Worm (Caenorhabditis elegans) whole organism, L3 larva: Measurements from ENCODE around the gene F23F1.4.
A peak's percentile ranks its signal among the peaks of the same experiment; 100 is the strongest.

ENCODE experiments used
- R02D3.7 ChIP-seq: fragments of 150-350 bp; optimal IDR thresholded peaks from 2 replicates; lab custom pipeline; 2014; ENCODE audit warnings: missing biosample characterization, missing genetic modification characterization
- ZK546.5 ChIP-seq: sonication (generic microtip); optimal IDR thresholded peaks from 2 replicates; lab custom pipeline; 2017; ENCODE audit warnings: missing biosample characterization, missing genetic modification characterization
- aly-2 ChIP-seq: fragments of 150-350 bp; optimal IDR thresholded peaks from 2 replicates; lab custom pipeline; 2014; ENCODE audit warnings: missing biosample characterization, missing genetic modification characterization
- ceh-16 ChIP-seq: sonication (generic microtip); optimal IDR thresholded peaks from 2 replicates; lab custom pipeline; 2017; ENCODE audit warnings: missing biosample characterization, missing genetic modification characterization
- ceh-28 ChIP-seq: fragments of 150-350 bp; optimal IDR thresholded peaks from 2 replicates; lab custom pipeline; 2014; ENCODE audit warnings: missing biosample characterization, missing genetic modification reagents, missing genetic modification characterization
- ceh-82 ChIP-seq: fragments of 150-350 bp; optimal IDR thresholded peaks from 2 replicates; lab custom pipeline; 2014; ENCODE audit warnings: missing biosample characterization, missing genetic modification characterization
- ceh-9 ChIP-seq: sonication (generic microtip); optimal IDR thresholded peaks from 2 replicates; lab custom pipeline; 2018; ENCODE audit warnings: missing biosample characterization, missing genetic modification characterization
- egl-27 ChIP-seq: sonication (generic microtip); optimal IDR thresholded peaks from 4 replicates; lab custom pipeline; 2017; ENCODE audit warnings: missing biosample characterization, missing genetic modification reagents, missing genetic modification characterization
- elt-2 ChIP-seq: sonication (generic microtip); optimal IDR thresholded peaks from 2 replicates; lab custom pipeline; 2016; ENCODE audit warnings: missing genetic modification reagents, mild to moderate bottlenecking, missing genetic modification characterization, missing compliant biosample characterization
- elt-3 ChIP-seq, 3 experiments: fragments of 150-350 bp in 1 of 3; sonication (generic microtip) in 2 of 3; optimal IDR thresholded peaks; 2 replicates in 2 of 3; 4 replicates in 1 of 3; lab custom pipeline; 2014 to 2017; ENCODE audit warnings: missing biosample characterization in 3 of 3, missing genetic modification characterization in 3 of 3
- eor-1 ChIP-seq, 2 experiments: fragments of 150-350 bp; optimal IDR thresholded peaks; 2 replicates each; lab custom pipeline; 2014 to 2018; ENCODE audit warnings: missing biosample characterization in 2 of 2, missing genetic modification characterization in 2 of 2
- fkh-10 ChIP-seq: sonication (generic microtip); optimal IDR thresholded peaks from 2 replicates; lab custom pipeline; 2017; ENCODE audit warnings: missing biosample characterization, missing genetic modification reagents, missing genetic modification characterization
- fkh-2 ChIP-seq: fragments of 150-350 bp; optimal IDR thresholded peaks from 2 replicates; lab custom pipeline; 2014; ENCODE audit warnings: missing biosample characterization, missing genetic modification reagents, missing genetic modification characterization
- fos-1 ChIP-seq: fragments of 150-350 bp; optimal IDR thresholded peaks from 2 replicates; lab custom pipeline; 2014; ENCODE audit warnings: missing biosample characterization, missing genetic modification characterization
- hmg-11 ChIP-seq: sonication (generic microtip); optimal IDR thresholded peaks from 2 replicates; lab custom pipeline; 2016; ENCODE audit warnings: missing genetic modification characterization, missing compliant biosample characterization
- jun-1 ChIP-seq: fragments of 150-350 bp; optimal IDR thresholded peaks from 2 replicates; lab custom pipeline; 2014; ENCODE audit warnings: missing biosample characterization, missing genetic modification reagents, missing genetic modification characterization
- lin-15B ChIP-seq: fragments of 150-350 bp; optimal IDR thresholded peaks from 2 replicates; lab custom pipeline; 2014; ENCODE audit warnings: missing biosample characterization, missing genetic modification characterization
- lin-39 ChIP-seq: fragments of 150-350 bp; optimal IDR thresholded peaks from 2 replicates; lab custom pipeline; 2018; ENCODE audit warnings: missing biosample characterization, missing genetic modification reagents, missing genetic modification characterization
- lsy-12 ChIP-seq: sonication (generic microtip); optimal IDR thresholded peaks from 2 replicates; lab custom pipeline; 2016; ENCODE audit warnings: mild to moderate bottlenecking, missing genetic modification characterization, missing compliant biosample characterization
- mdl-1 ChIP-seq: fragments of 150-350 bp; optimal IDR thresholded peaks from 2 replicates; lab custom pipeline; 2014; ENCODE audit warnings: missing biosample characterization, missing genetic modification characterization
- nfya-1 ChIP-seq: sonication (generic microtip); optimal IDR thresholded peaks from 2 replicates; lab custom pipeline; 2017; ENCODE audit warnings: missing genetic modification characterization, mild to moderate bottlenecking, missing compliant biosample characterization, antibody characterized with exemption, moderate library complexity; ENCODE audit not compliant: insufficient read depth
- nhr-11 ChIP-seq: fragments of 150-350 bp; optimal IDR thresholded peaks from 2 replicates; lab custom pipeline; 2014; ENCODE audit warnings: missing biosample characterization, missing genetic modification characterization
- nhr-23 ChIP-seq: fragments of 150-350 bp; optimal IDR thresholded peaks from 2 replicates; lab custom pipeline; 2014; ENCODE audit warnings: missing biosample characterization, missing genetic modification reagents, missing genetic modification characterization
- nhr-237 ChIP-seq: fragments of 150-350 bp; optimal IDR thresholded peaks from 2 replicates; lab custom pipeline; 2014; ENCODE audit warnings: missing biosample characterization, missing genetic modification characterization
- nhr-28 ChIP-seq: fragments of 150-350 bp; optimal IDR thresholded peaks from 2 replicates; lab custom pipeline; 2014; ENCODE audit warnings: missing biosample characterization, missing genetic modification characterization
- nhr-67 ChIP-seq: fragments of 150-350 bp; optimal IDR thresholded peaks from 2 replicates; lab custom pipeline; 2014; ENCODE audit warnings: missing biosample characterization, missing genetic modification characterization
- nhr-76 ChIP-seq: fragments of 150-350 bp; sonication (generic microtip); optimal IDR thresholded peaks from 5 replicates; lab custom pipeline; 2014; ENCODE audit warnings: missing biosample characterization, missing genetic modification characterization
- nhr-77 ChIP-seq: fragments of 150-350 bp; optimal IDR thresholded peaks from 2 replicates; lab custom pipeline; 2014; ENCODE audit warnings: missing biosample characterization, missing genetic modification characterization
- pha-4 ChIP-seq: fragments of 150-350 bp; optimal IDR thresholded peaks from 2 replicates; lab custom pipeline; 2014; ENCODE audit warnings: missing biosample characterization, missing genetic modification reagents, missing genetic modification characterization
- pqm-1 ChIP-seq: fragments of 150-350 bp; optimal IDR thresholded peaks from 2 replicates; lab custom pipeline; 2017; ENCODE audit warnings: missing biosample characterization, missing genetic modification characterization, inconsistent platforms
- sea-2 ChIP-seq: fragments of 150-350 bp; sonication (generic microtip); optimal IDR thresholded peaks from 4 replicates; lab custom pipeline; 2014; ENCODE audit warnings: missing biosample characterization, missing genetic modification reagents, missing genetic modification characterization
- skn-1 ChIP-seq: fragments of 150-350 bp; optimal IDR thresholded peaks from 2 replicates; lab custom pipeline; 2014; ENCODE audit warnings: missing biosample characterization, missing genetic modification characterization
- snpc-4 ChIP-seq: fragments of 150-350 bp; optimal IDR thresholded peaks from 2 replicates; lab custom pipeline; 2014; ENCODE audit warnings: missing biosample characterization, missing genetic modification characterization
- tbx-2 ChIP-seq: sonication (generic microtip); optimal IDR thresholded peaks from 2 replicates; lab custom pipeline; 2016; ENCODE audit warnings: mild to moderate bottlenecking, missing genetic modification characterization, missing compliant biosample characterization
- unc-62 ChIP-seq: fragments of 150-350 bp; sonication (generic microtip); optimal IDR thresholded peaks from 4 replicates; lab custom pipeline; 2014; ENCODE audit warnings: missing biosample characterization, missing genetic modification reagents, missing genetic modification characterization
- zag-1 ChIP-seq: fragments of 150-350 bp; optimal IDR thresholded peaks from 2 replicates; lab custom pipeline; 2014; ENCODE audit warnings: missing biosample characterization, missing genetic modification characterization
- ztf-4 ChIP-seq: fragments of 150-350 bp; optimal IDR thresholded peaks from 2 replicates; lab custom pipeline; 2014; ENCODE audit warnings: missing biosample characterization, missing genetic modification characterization

F23F1.4 gene

DNA sequence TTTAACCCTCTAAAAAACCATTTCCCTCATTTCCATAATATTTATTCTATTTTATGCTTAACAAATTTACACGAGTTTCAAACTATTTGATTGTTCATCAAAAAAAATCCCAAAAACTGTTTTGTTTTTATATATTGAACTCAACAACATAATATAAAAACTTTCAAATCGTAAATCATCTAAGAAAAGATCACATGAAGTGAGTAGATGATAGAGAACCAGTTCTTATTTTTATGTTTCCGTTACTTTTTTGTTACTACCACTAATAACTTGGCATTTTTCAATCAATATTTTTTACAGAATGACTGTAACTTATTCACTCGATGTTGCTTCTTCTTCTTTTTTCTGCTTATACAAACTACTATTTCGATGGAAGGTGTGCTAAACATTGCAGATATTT lies 15.5 kb downstream of the F23F1.4 start, which contains the start of gene best-3:
Gene best-3, plus strand, starts transcription at position 301 of the 400 bp plus-strand sequence.
- TF ChIP-seq zag-1 (no peak), fkh-2 (tag; lab: Kevin White, UChicago) (no peak), nhr-28 (tag; lab: Kevin White, UChicago) (no peak), pqm-1 (no peak), hmg-11 (tag; lab: Kevin White, UChicago) (no peak), tbx-2 (tag; lab: Kevin White, UChicago) (no peak), fkh-10 (GFP tag; lab: Kevin White, UChicago) (no peak), R02D3.7 (tag; lab: Kevin White, UChicago) (no peak)

- TF ChIP-seq elt-3 (tag; optimal IDR thresholded peaks at IDR 0.05; lab: Kevin White, UChicago): no peak
- TF ChIP-seq unc-62 (GFP tag; lab: Kevin White, UChicago): no peak
- TF ChIP-seq nhr-23 (tag; lab: Kevin White, UChicago): no peak
- no peak for TF ChIP-seq nhr-67 (tag; lab: Kevin White, UChicago)
- TF ChIP-seq elt-2 (tag; lab: Kevin White, UChicago): no peak
- TF ChIP-seq nhr-237 (tag; lab: Kevin White, UChicago): no peak
- no peak for TF ChIP-seq aly-2
- no peak for TF ChIP-seq nhr-76 (tag; lab: Kevin White, UChicago)
- no peak for TF ChIP-seq nhr-11 (tag; lab: Kevin White, UChicago)
- TF ChIP-seq mdl-1: no peak
- TF ChIP-seq skn-1 (tag; lab: Kevin White, UChicago): no peak
- TF ChIP-seq nhr-77 (tag; lab: Kevin White, UChicago): no peak
- TF ChIP-seq ZK546.5 (tag; lab: Kevin White, UChicago): no peak
- TF ChIP-seq snpc-4 (tag; lab: Kevin White, UChicago): no peak
- TF ChIP-seq lsy-12 (tag; lab: Kevin White, UChicago): no peak
These were observed 16.4 kb downstream of the F23F1.4 start, which contains the start of gene best-4 for ce11 chrII:11783-12182. TSS of gene best-4 (minus strand) at chrII:11883.

DNA sequence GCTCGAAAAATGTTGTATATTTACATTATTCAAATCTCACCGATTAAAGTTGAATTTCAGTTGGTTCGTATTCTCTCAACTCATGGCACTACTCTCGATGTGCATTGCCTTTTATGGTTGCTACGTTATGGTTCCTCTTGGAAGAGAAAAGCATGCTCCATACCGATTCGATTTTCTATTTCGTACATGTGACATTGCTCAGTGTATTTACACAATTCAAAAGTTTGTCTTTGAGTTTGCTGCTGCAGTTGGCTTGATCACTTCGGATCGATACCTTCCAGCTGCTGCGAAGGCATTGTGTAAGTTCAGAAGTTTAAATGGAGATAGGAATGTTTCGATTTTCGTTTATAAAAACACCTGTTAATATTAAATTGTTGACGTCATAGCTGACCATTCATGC lies 20.0 kb downstream of the F23F1.4 start:
- no peak for TF ChIP-seq ceh-16 (tag; lab: Kevin White, UChicago)
- TF ChIP-seq ZK546.5 (tag; lab: Kevin White, UChicago): no peak
- TF ChIP-seq pha-4 (tag; lab: Kevin White, UChicago): no peak
- TF ChIP-seq lin-39 (tag; lab: Kevin White, UChicago): no peak
- TF ChIP-seq aly-2: no peak
- TF ChIP-seq jun-1 (tag; lab: Kevin White, UChicago): no peak
- TF ChIP-seq ceh-9 (tag; lab: Kevin White, UChicago): no peak
- no peak for TF ChIP-seq fos-1 (tag; lab: Kevin White, UChicago)
- no peak for TF ChIP-seq nfya-1 (tag; lab: Kevin White, UChicago)
- no peak for TF ChIP-seq elt-2 (tag; lab: Kevin White, UChicago)
- no peak for TF ChIP-seq lin-15B (tag; lab: Kevin White, UChicago)
- TF ChIP-seq snpc-4 (tag; lab: Kevin White, UChicago): no peak
- TF ChIP-seq tbx-2 (tag; lab: Kevin White, UChicago): no peak
- TF ChIP-seq nhr-76 (tag; lab: Kevin White, UChicago): no peak
- TF ChIP-seq nhr-237 (tag; lab: Kevin White, UChicago): no peak

DNA sequence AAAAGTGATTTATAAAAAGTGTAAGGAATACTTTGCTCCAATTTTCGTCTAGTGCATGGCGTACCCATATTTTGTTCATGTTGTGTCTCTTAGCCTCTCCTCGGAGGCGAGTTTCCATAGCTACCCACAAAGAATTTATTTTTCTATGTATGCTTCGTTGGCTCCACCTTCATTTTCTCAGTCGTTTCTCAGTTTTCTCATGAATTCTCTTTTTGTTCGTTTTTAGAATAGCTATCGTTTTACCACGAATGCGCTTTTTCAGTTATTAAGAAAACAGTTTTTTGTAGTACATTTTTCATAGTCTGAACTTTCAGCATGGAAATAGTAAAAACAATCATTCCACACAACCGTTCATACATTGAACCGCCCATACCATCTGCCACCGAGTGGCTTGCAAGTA lies 21.9 kb downstream of the F23F1.4 start, which contains the start of gene osta-1:
Gene osta-1, plus strand, starts transcription at position 309 of the 400 bp plus-strand sequence.
- TF ChIP-seq nhr-76 (tag; lab: Kevin White, UChicago) (no peak), nhr-11 (tag; lab: Kevin White, UChicago) (peak; percentile 75)

ce11 chrII:4793-5192 lies 23.4 kb downstream of the F23F1.4 start:
- no peak for TF ChIP-seq lsy-12 (tag; lab: Kevin White, UChicago)
- TF ChIP-seq ztf-4 (tag; lab: Kevin White, UChicago): no peak
- no peak for TF ChIP-seq ceh-9 (tag; lab: Kevin White, UChicago)
- no peak for TF ChIP-seq nhr-67 (tag; lab: Kevin White, UChicago)
- no peak for TF ChIP-seq lin-15B (tag; lab: Kevin White, UChicago)
- no peak for TF ChIP-seq sea-2 (GFP tag; lab: Kevin White, UChicago)
- no peak for TF ChIP-seq egl-27 (tag; lab: Kevin White, UChicago)
- TF ChIP-seq nhr-11 (tag; lab: Kevin White, UChicago): no peak
- no peak for TF ChIP-seq ceh-16 (tag; lab: Kevin White, UChicago)
- TF ChIP-seq fkh-10 (GFP tag; lab: Kevin White, UChicago): no peak
- TF ChIP-seq snpc-4 (tag; lab: Kevin White, UChicago): no peak
- TF ChIP-seq eor-1 (tag; optimal IDR thresholded peaks at IDR 0.05; lab: Kevin White, UChicago): no peak
- no peak for TF ChIP-seq ceh-28 (tag; lab: Kevin White, UChicago)
- TF ChIP-seq elt-2 (tag; lab: Kevin White, UChicago): no peak
- TF ChIP-seq ceh-82 (tag; lab: Kevin White, UChicago): no peak
- no peak for TF ChIP-seq aly-2
- TF ChIP-seq, all 47 proteins: peak for 0
